Worm (Caenorhabditis elegans) whole organism, young adult: ENCODE results near the gene vps-60.
"Not testable (repeated sequence)": the region's sequence is repeated elsewhere in the genome, so short reads cannot be mapped to it uniquely, and the experiment has no call there.

Experiments used
- B0019.2 ChIP-seq: fragments of 200-800 bp; sonication (Bioruptor generic); conservative IDR thresholded peaks from 2 replicates; pipeline ENCODE4 v1.3.6; 2022; ENCODE audit warnings: missing genetic modification reagents, missing genetic modification characterization, missing compliant biosample characterization
- C06A6.2 ChIP-seq: fragments of 200-800 bp; sonication (Bioruptor generic); conservative IDR thresholded peaks from 2 replicates; pipeline ENCODE4 v1.3.6; 2022; ENCODE audit warnings: missing genetic modification characterization, missing compliant biosample characterization
- D2030.7 ChIP-seq: fragments of 200-800 bp; sonication (Bioruptor generic); IDR thresholded peaks from 2 replicates; pipeline ENCODE4 v1.3.6; 2022; ENCODE audit warnings: missing genetic modification reagents, missing genetic modification characterization, missing compliant biosample characterization
- F23B12.7 ChIP-seq: sonication (generic microtip); optimal IDR thresholded peaks from 2 replicates; lab custom pipeline; 2017; ENCODE audit warnings: missing genetic modification characterization, mild to moderate bottlenecking, missing compliant biosample characterization, antibody characterized with exemption, moderate library complexity; ENCODE audit not compliant: insufficient read depth
- F33H1.4 ChIP-seq: fragments of 200-800 bp; sonication (Bioruptor generic); IDR thresholded peaks from 2 replicates; pipeline ENCODE4 v1.3.6; 2022; ENCODE audit warnings: missing genetic modification reagents, missing genetic modification characterization, missing compliant biosample characterization
- F39B2.1 ChIP-seq: fragments of 200-800 bp; sonication (Bioruptor generic); IDR thresholded peaks from 2 replicates; pipeline ENCODE4 v1.3.6; 2022; ENCODE audit warnings: missing genetic modification reagents, missing genetic modification characterization, missing compliant biosample characterization
- F49E8.2 ChIP-seq: sonication (generic microtip); optimal IDR thresholded peaks from 3 replicates; lab custom pipeline; 2017; ENCODE audit warnings: missing genetic modification characterization, mild to moderate bottlenecking, missing compliant biosample characterization, antibody characterized with exemption, moderate library complexity; ENCODE audit not compliant: insufficient read depth
- akir-1 ChIP-seq: fragments of 200-800 bp; sonication (Bioruptor generic); optimal IDR thresholded peaks from 2 replicates; lab custom pipeline; 2018; ENCODE audit warnings: mild to moderate bottlenecking, missing genetic modification characterization, moderate library complexity, missing compliant biosample characterization
- ama-1 ChIP-seq, 3 experiments: fragments of 150-350 bp in 1 of 3; sonication (generic microtip) in 2 of 3; optimal IDR thresholded peaks; 2 replicates each; lab custom pipeline; 2014 to 2018; ENCODE audit warnings: missing biosample characterization in 2 of 3, missing genetic modification characterization in 2 of 3, missing genetic modification reagents in 2 of 3
- aptf-2 ChIP-seq: fragments of 200-800 bp; sonication (Bioruptor generic); conservative IDR thresholded peaks from 2 replicates; pipeline ENCODE4 v1.3.6; 2022; ENCODE audit warnings: missing genetic modification reagents, missing genetic modification characterization, missing compliant biosample characterization
- atf-7 ChIP-seq: sonication (generic microtip); optimal IDR thresholded peaks from 2 replicates; lab custom pipeline; 2017; ENCODE audit warnings: mild to moderate bottlenecking, missing genetic modification characterization, missing compliant biosample characterization
- bed-1 ChIP-seq: fragments of 200-800 bp; sonication (Bioruptor generic); IDR thresholded peaks from 2 replicates; pipeline ENCODE4 v1.3.6; 2022; ENCODE audit warnings: missing genetic modification reagents, missing genetic modification characterization, missing compliant biosample characterization
- ccch-3 ChIP-seq: fragments of 200-800 bp; sonication (Bioruptor generic); optimal IDR thresholded peaks from 2 replicates; lab custom pipeline; 2018; ENCODE audit warnings: mild to moderate bottlenecking, missing genetic modification characterization, missing compliant biosample characterization
- cebp-1 ChIP-seq, 2 experiments: fragments of 200-800 bp in 1 of 2; sonication (Bioruptor generic) in 1 of 2; sonication (generic microtip) in 1 of 2; IDR thresholded peaks in 1 of 2; optimal IDR thresholded peaks in 1 of 2; 2 replicates each; pipeline versions ENCODE4 v1.3.6 to Lab custom; 2017 to 2022; ENCODE audit warnings: missing compliant biosample characterization in 2 of 2, missing genetic modification characterization in 2 of 2, mild to moderate bottlenecking in 1 of 2, missing genetic modification reagents in 1 of 2, moderate library complexity in 1 of 2
- cebp-2 ChIP-seq: fragments of 200-800 bp; sonication (Bioruptor generic); IDR thresholded peaks from 2 replicates; pipeline ENCODE4 v1.3.6; 2022; ENCODE audit warnings: missing genetic modification characterization, missing compliant biosample characterization
- die-1 ChIP-seq: sonication (generic microtip); optimal IDR thresholded peaks from 2 replicates; lab custom pipeline; 2016; ENCODE audit warnings: missing genotype, mild to moderate bottlenecking, missing genetic modification characterization, missing compliant biosample characterization
- dpff-1 ChIP-seq: sonication (generic microtip); optimal IDR thresholded peaks from 2 replicates; lab custom pipeline; 2017; ENCODE audit warnings: mild to moderate bottlenecking, missing genetic modification characterization, missing compliant biosample characterization
- egl-44 ChIP-seq: fragments of 200-800 bp; sonication (Bioruptor generic); IDR thresholded peaks from 2 replicates; pipeline ENCODE4 v1.3.6; 2022; ENCODE audit warnings: missing genetic modification reagents, missing genetic modification characterization, missing compliant biosample characterization
- ekl-4 ChIP-seq: fragments of 200-800 bp; sonication (Bioruptor generic); IDR thresholded peaks from 2 replicates; pipeline ENCODE4 v1.3.6; 2022; ENCODE audit warnings: missing genetic modification reagents, missing genetic modification characterization, missing compliant biosample characterization
- ets-4 ChIP-seq: fragments of 200-800 bp; sonication (Bioruptor generic); optimal IDR thresholded peaks from 2 replicates; lab custom pipeline; 2018; ENCODE audit warnings: mild to moderate bottlenecking, missing genetic modification characterization, missing compliant biosample characterization
- fkh-3 ChIP-seq: sonication (generic microtip); optimal IDR thresholded peaks from 2 replicates; lab custom pipeline; 2016; ENCODE audit warnings: mild to moderate bottlenecking, missing genetic modification characterization, missing compliant biosample characterization
- him-1 ChIP-seq: sonication (generic microtip); optimal IDR thresholded peaks from 2 replicates; lab custom pipeline; 2016; ENCODE audit warnings: missing genotype, missing genetic modification reagents, missing genetic modification characterization, missing compliant biosample characterization
- hlh-12 ChIP-seq: sonication (generic microtip); optimal IDR thresholded peaks from 2 replicates; lab custom pipeline; 2016; ENCODE audit warnings: missing genetic modification characterization, missing compliant biosample characterization
- hsf-1 ChIP-seq: fragments of 200-800 bp; sonication (Bioruptor generic); IDR thresholded peaks from 2 replicates; pipeline ENCODE4 v1.3.6; 2022; ENCODE audit warnings: missing genetic modification reagents, missing genetic modification characterization, missing compliant biosample characterization
- let-526 ChIP-seq: fragments of 200-800 bp; sonication (Bioruptor generic); IDR thresholded peaks from 2 replicates; pipeline ENCODE4 v1.3.6; 2022; ENCODE audit warnings: missing genetic modification reagents, missing genetic modification characterization, missing compliant biosample characterization
- lin-40 ChIP-seq: sonication (generic microtip); optimal IDR thresholded peaks from 2 replicates; lab custom pipeline; 2016; ENCODE audit warnings: missing genetic modification characterization, mild to moderate bottlenecking, missing compliant biosample characterization, missing genotype, missing genetic modification reagents
- lsl-1 ChIP-seq: fragments of 200-800 bp; sonication (Bioruptor generic); optimal IDR thresholded peaks from 2 replicates; lab custom pipeline; 2018; ENCODE audit warnings: mild to moderate bottlenecking, missing genetic modification characterization, moderate library complexity, missing compliant biosample characterization
- lsy-27 ChIP-seq: sonication (generic microtip); optimal IDR thresholded peaks from 2 replicates; lab custom pipeline; 2017; ENCODE audit warnings: missing genetic modification characterization, mild to moderate bottlenecking, missing compliant biosample characterization, antibody characterized with exemption, missing genotype, borderline replicate concordance; ENCODE audit not compliant: insufficient read depth
- madf-8 ChIP-seq: fragments of 200-800 bp; sonication (Bioruptor generic); conservative IDR thresholded peaks from 2 replicates; pipeline ENCODE4 v1.3.6; 2022; ENCODE audit warnings: missing genetic modification reagents, missing genetic modification characterization, missing compliant biosample characterization
- mel-28 ChIP-seq: sonication (generic microtip); optimal IDR thresholded peaks from 2 replicates; lab custom pipeline; 2016; ENCODE audit warnings: borderline replicate concordance, mild to moderate bottlenecking, missing genetic modification characterization, missing compliant biosample characterization
- mxl-1 ChIP-seq: sonication (generic microtip); optimal IDR thresholded peaks from 2 replicates; lab custom pipeline; 2016; ENCODE audit warnings: missing genetic modification characterization, missing compliant biosample characterization
- nfya-1 ChIP-seq: sonication (generic microtip); optimal IDR thresholded peaks from 2 replicates; lab custom pipeline; 2017; ENCODE audit warnings: antibody characterized with exemption, missing compliant biosample characterization, missing genetic modification characterization, borderline replicate concordance; ENCODE audit not compliant: insufficient read depth
- nfya-2 ChIP-seq: fragments of 200-800 bp; sonication (Bioruptor generic); IDR thresholded peaks from 2 replicates; pipeline ENCODE4 v1.3.6; 2022; ENCODE audit warnings: missing genetic modification reagents, missing genetic modification characterization, missing compliant biosample characterization
- pbrm-1 ChIP-seq: fragments of 200-800 bp; sonication (Bioruptor generic); IDR thresholded peaks from 2 replicates; pipeline ENCODE4 v1.3.6; 2022; ENCODE audit warnings: missing genetic modification reagents, missing genetic modification characterization, missing compliant biosample characterization
- snpc-1.1 ChIP-seq: sonication (generic microtip); optimal IDR thresholded peaks from 2 replicates; lab custom pipeline; 2017; ENCODE audit warnings: missing genetic modification characterization, mild to moderate bottlenecking, missing compliant biosample characterization, antibody characterized with exemption, moderate library complexity, missing genotype, missing genetic modification reagents; ENCODE audit not compliant: insufficient read depth
- snpc-4 ChIP-seq, 5 experiments: fragments of 150-350 bp in 1 of 5; sonication (generic microtip) in 4 of 5; optimal IDR thresholded peaks; 2 replicates each; lab custom pipeline; 2014 to 2018; ENCODE audit warnings: missing genetic modification characterization in 5 of 5, missing biosample characterization in 3 of 5, antibody characterized with exemption in 2 of 5, mild to moderate bottlenecking in 2 of 5, missing compliant biosample characterization in 2 of 5, missing genotype in 2 of 5, moderate library complexity in 2 of 5, missing genetic modification reagents in 1 of 5
- somi-1 ChIP-seq: fragments of 200-800 bp; sonication (Bioruptor generic); optimal IDR thresholded peaks from 2 replicates; lab custom pipeline; 2018; ENCODE audit warnings: mild to moderate bottlenecking, missing genetic modification characterization, missing compliant biosample characterization
- tlf-1 ChIP-seq: fragments of 200-800 bp; sonication (Bioruptor generic); optimal IDR thresholded peaks from 2 replicates; lab custom pipeline; 2018; ENCODE audit warnings: mild to moderate bottlenecking, missing genetic modification characterization, missing compliant biosample characterization
- unc-130 ChIP-seq: sonication (generic microtip); optimal IDR thresholded peaks from 2 replicates; lab custom pipeline; 2016; ENCODE audit warnings: missing genetic modification reagents, missing genetic modification characterization, missing compliant biosample characterization
- zim-3 ChIP-seq: sonication (generic microtip); optimal IDR thresholded peaks from 2 replicates; lab custom pipeline; 2017; ENCODE audit warnings: mild to moderate bottlenecking, missing genetic modification characterization, moderate library complexity, missing compliant biosample characterization
- ztf-18 ChIP-seq: sonication (generic microtip); optimal IDR thresholded peaks from 2 replicates; lab custom pipeline; 2016; ENCODE audit warnings: missing genotype, mild to moderate bottlenecking, missing genetic modification characterization, missing compliant biosample characterization
- ztf-25 ChIP-seq: fragments of 200-800 bp; sonication (Bioruptor generic); IDR thresholded peaks from 2 replicates; pipeline ENCODE4 v1.3.6; 2022; ENCODE audit warnings: missing genetic modification reagents, missing genetic modification characterization, missing compliant biosample characterization

The vps-60 gene

DNA sequence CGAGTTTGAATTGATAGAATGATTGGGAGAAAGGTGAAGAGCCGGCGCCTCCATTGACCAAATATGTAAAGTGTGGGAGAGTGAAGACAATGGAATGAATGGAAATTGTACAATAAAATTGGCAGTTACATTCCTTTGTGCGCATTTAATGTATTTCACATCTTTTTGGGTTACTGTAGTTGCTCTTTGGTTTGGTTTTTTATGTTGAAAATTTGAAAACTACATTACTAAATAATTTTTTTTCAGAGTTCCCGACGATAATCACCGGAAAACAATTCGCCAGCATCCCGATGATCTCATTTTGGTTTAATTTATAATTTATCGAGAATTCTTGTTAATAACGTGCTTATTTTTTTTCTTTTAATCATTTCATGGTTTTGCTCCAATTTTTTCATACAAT is 25.0 kb downstream of the vps-60 start, which contains the start of gene C10B5.1:
TSS of gene C10B5.1 (plus strand) at position 301 of the 400 bp plus-strand sequence.
- TF ChIP-seq snpc-1.1 (tag; lab: Kevin White, UChicago) (no peak), hlh-12 (tag; lab: Kevin White, UChicago) (no peak), B0019.2 (GFP tag; lab: Robert Waterston, UW) (no peak), him-1 (tag; lab: Kevin White, UChicago) (no peak), F23B12.7 (no peak), nfya-2 (no peak), tlf-1 (GFP tag; lab: Kevin White, UChicago) (no peak), madf-8 (GFP tag; lab: Robert Waterston, UW) (no peak), ets-4 (no peak), lin-40 (tag; lab: Kevin White, UChicago) (no peak)

DNA sequence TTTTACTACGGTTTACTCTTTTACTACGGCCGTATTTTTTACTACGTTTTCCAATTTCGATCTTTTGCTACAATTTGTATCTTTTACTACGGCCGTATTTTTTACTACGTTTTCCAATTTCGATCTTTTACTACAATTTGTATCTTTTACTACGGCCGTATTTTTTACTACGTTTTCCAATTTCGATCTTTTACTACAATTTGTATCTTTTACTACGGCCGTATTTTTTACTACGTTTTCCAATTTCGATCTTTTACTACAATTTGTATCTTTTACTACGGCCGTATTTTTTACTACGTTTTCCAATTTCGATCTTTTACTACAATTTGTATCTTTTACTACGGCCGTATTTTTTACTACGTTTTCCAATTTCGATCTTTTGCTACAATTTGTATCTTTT is 31.2 kb downstream of the vps-60 start, which contains the start of gene F25G6.1:
TSS of gene F25G6.1 (plus strand) at position 301 of the 400 bp plus-strand sequence.
- not testable (repeated sequence) for TF ChIP-seq bed-1 (GFP tag; lab: Robert Waterston, UW); dpff-1; unc-130 (GFP tag; lab: Kevin White, UChicago)

DNA sequence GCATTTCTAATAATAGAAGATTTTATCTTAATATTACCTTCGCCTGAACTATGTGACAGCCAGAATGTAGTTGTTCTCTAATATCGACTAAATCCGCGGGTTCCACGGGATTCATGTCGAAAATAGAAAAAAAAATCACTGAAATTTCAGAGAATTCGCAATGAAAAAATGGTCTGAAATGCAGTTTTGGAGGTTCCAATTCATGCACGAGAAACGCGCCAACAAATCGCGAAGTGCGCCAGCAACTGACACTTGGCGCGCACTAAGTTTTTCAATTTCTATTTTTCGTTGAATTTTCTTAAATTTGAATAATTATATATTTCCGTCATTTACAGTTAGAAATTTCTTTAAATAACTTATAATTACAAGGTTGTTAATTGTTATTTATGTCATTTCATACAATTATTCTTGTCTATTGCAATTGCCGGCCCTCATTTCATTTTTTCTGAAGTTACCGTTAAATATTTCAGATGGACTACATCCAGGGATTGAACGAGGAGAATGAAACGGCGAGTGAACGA is 36.0 kb downstream of the vps-60 start, which contains the start of the genes F25G6.9 and symk-1:
TSS of gene F25G6.9 (minus strand) at position 160 of the 521 bp plus-strand sequence.
TSS of gene symk-1 (plus strand) at position 471 of the 521 bp plus-strand sequence.
- no peak for TF ChIP-seq akir-1 (GFP tag; lab: Kevin White, UChicago)
- TF ChIP-seq ekl-4 (GFP tag; lab: Robert Waterston, UW): no peak
- TF ChIP-seq F33H1.4 (GFP tag; lab: Robert Waterston, UW): peak; percentile 42
- TF ChIP-seq ccch-3 (GFP tag; lab: Kevin White, UChicago): no peak
- no peak for TF ChIP-seq ztf-25 (GFP tag; lab: Robert Waterston, UW)
- TF ChIP-seq mel-28 (tag; lab: Kevin White, UChicago): no peak
- no peak for TF ChIP-seq egl-44 (GFP tag; lab: Robert Waterston, UW)
- TF ChIP-seq cebp-1 (GFP tag; IDR thresholded peaks at IDR 0.05; lab: Robert Waterston, UW): no peak
- TF ChIP-seq cebp-1 (tag; optimal IDR thresholded peaks at IDR 0.05; lab: Kevin White, UChicago): peak; percentile 57
- TF ChIP-seq lsl-1 (GFP tag; lab: Kevin White, UChicago): peak; percentile 37
- no peak for TF ChIP-seq zim-3 (tag; lab: Kevin White, UChicago)
- TF ChIP-seq F23B12.7: no peak
- 0 out of 2 replicates have a peak, but pooled peaks have one; percentile 21 for TF ChIP-seq hsf-1 (GFP tag; lab: Robert Waterston, UW)
- no peak for TF ChIP-seq fkh-3
- no peak for TF ChIP-seq F39B2.1 (GFP tag; lab: Robert Waterston, UW)
- TF ChIP-seq ama-1 (optimal IDR thresholded peaks at IDR 0.05; lab: Kevin White, UChicago): no peak
- TF ChIP-seq ama-1 (GFP tag; optimal IDR thresholded peaks at IDR 0.05; lab: Kevin White, UChicago): no peak
- TF ChIP-seq F49E8.2 (tag; lab: Kevin White, UChicago): no peak
- TF ChIP-seq cebp-2: no peak
- TF ChIP-seq lin-40 (tag; lab: Kevin White, UChicago): peak; percentile 72
- TF ChIP-seq mxl-1: no peak
- TF ChIP-seq lsy-27 (tag; lab: Kevin White, UChicago): no peak
- TF ChIP-seq atf-7 (tag; lab: Kevin White, UChicago): no peak
- TF ChIP-seq pbrm-1: peak; percentile 64
- peak; percentile 23; the same call in 1 of the 2 replicates for TF ChIP-seq D2030.7 (GFP tag; lab: Robert Waterston, UW)
- no peak for TF ChIP-seq somi-1
- TF ChIP-seq snpc-4 (GFP tag; optimal IDR thresholded peaks at IDR 0.05; lab: Kevin White, UChicago): no peak
- peak in 2 of 4 experiments; percentile 42 to 55 for TF ChIP-seq snpc-4 (tag; optimal IDR thresholded peaks at IDR 0.05; lab: Kevin White, UChicago)
- no peak for TF ChIP-seq C06A6.2 (GFP tag; lab: Robert Waterston, UW)
- no peak for TF ChIP-seq nfya-1
- TF ChIP-seq aptf-2 (GFP tag; lab: Robert Waterston, UW): no peak
- TF ChIP-seq B0019.2 (GFP tag; lab: Robert Waterston, UW): no peak
- TF ChIP-seq die-1 (tag; lab: Kevin White, UChicago): no peak
- no peak for TF ChIP-seq let-526 (GFP tag; lab: Robert Waterston, UW)
- peak; percentile 96 for TF ChIP-seq ztf-18 (tag; lab: Kevin White, UChicago)
